Worm (Caenorhabditis elegans) whole organism, L3 larva: ENCODE results near the gene F35H12.6.

Experiments
- R02D3.7 ChIP-seq: fragments of 150-350 bp; optimal IDR thresholded peaks from 2 replicates; lab custom pipeline; 2014; ENCODE audit warnings: missing biosample characterization, missing genetic modification characterization
- ZK546.5 ChIP-seq: sonication (generic microtip); optimal IDR thresholded peaks from 2 replicates; lab custom pipeline; 2017; ENCODE audit warnings: missing biosample characterization, missing genetic modification characterization
- aly-2 ChIP-seq: fragments of 150-350 bp; optimal IDR thresholded peaks from 2 replicates; lab custom pipeline; 2014; ENCODE audit warnings: missing biosample characterization, missing genetic modification characterization
- elt-3 ChIP-seq, 3 experiments: fragments of 150-350 bp in 1 of 3; sonication (generic microtip) in 2 of 3; optimal IDR thresholded peaks; 2 replicates in 2 of 3; 4 replicates in 1 of 3; lab custom pipeline; 2014 to 2017; ENCODE audit warnings: missing biosample characterization in 3 of 3, missing genetic modification characterization in 3 of 3
- fkh-10 ChIP-seq: sonication (generic microtip); optimal IDR thresholded peaks from 2 replicates; lab custom pipeline; 2017; ENCODE audit warnings: missing biosample characterization, missing genetic modification reagents, missing genetic modification characterization
- jun-1 ChIP-seq: fragments of 150-350 bp; optimal IDR thresholded peaks from 2 replicates; lab custom pipeline; 2014; ENCODE audit warnings: missing biosample characterization, missing genetic modification reagents, missing genetic modification characterization
- lin-15B ChIP-seq: fragments of 150-350 bp; optimal IDR thresholded peaks from 2 replicates; lab custom pipeline; 2014; ENCODE audit warnings: missing biosample characterization, missing genetic modification characterization
- nhr-25 ChIP-seq: sonication (generic microtip); optimal IDR thresholded peaks from 2 replicates; lab custom pipeline; 2017; ENCODE audit warnings: missing biosample characterization, missing genetic modification characterization
- nhr-28 ChIP-seq: fragments of 150-350 bp; optimal IDR thresholded peaks from 2 replicates; lab custom pipeline; 2014; ENCODE audit warnings: missing biosample characterization, missing genetic modification characterization
- nhr-76 ChIP-seq: fragments of 150-350 bp; sonication (generic microtip); optimal IDR thresholded peaks from 5 replicates; lab custom pipeline; 2014; ENCODE audit warnings: missing biosample characterization, missing genetic modification characterization
- tbx-2 ChIP-seq: sonication (generic microtip); optimal IDR thresholded peaks from 2 replicates; lab custom pipeline; 2016; ENCODE audit warnings: mild to moderate bottlenecking, missing genetic modification characterization, missing compliant biosample characterization
- unc-62 ChIP-seq: fragments of 150-350 bp; sonication (generic microtip); optimal IDR thresholded peaks from 4 replicates; lab custom pipeline; 2014; ENCODE audit warnings: missing biosample characterization, missing genetic modification reagents, missing genetic modification characterization

ce11 chrX:945669-946068 is 32.6 kb downstream of the F35H12.6 start:
- TF ChIP-seq elt-3 (tag; optimal IDR thresholded peaks at IDR 0.05; lab: Kevin White, UChicago): no peak
- no peak for TF ChIP-seq ZK546.5
- no peak for TF ChIP-seq fkh-10 (GFP tag; lab: Kevin White, UChicago)
- TF ChIP-seq nhr-76 (tag; lab: Kevin White, UChicago): no peak
- TF ChIP-seq lin-15B: no peak
- TF ChIP-seq unc-62 (GFP tag; lab: Kevin White, UChicago): no peak
- TF ChIP-seq aly-2: no peak
- TF ChIP-seq jun-1: no peak
- no peak for TF ChIP-seq nhr-28 (tag; lab: Kevin White, UChicago)
- TF ChIP-seq R02D3.7 (tag; lab: Kevin White, UChicago): no peak
- TF ChIP-seq tbx-2 (tag; lab: Kevin White, UChicago): no peak
- no peak for TF ChIP-seq nhr-25 (tag; lab: Kevin White, UChicago)
